Fruit fly (Drosophila melanogaster) Kc167 (cell line): ENCODE measurements around the gene CG14053.

Experiments used
- Myc ChIP-seq: fragments of >200 bp; optimal IDR thresholded peaks from 2 replicates; lab custom pipeline; 2017; ENCODE audit warnings: missing external identifiers
- psq ChIP-seq: fragments of >200 bp; optimal IDR thresholded peaks from 2 replicates; lab custom pipeline; 2017; ENCODE audit warnings: missing external identifiers

DNA sequence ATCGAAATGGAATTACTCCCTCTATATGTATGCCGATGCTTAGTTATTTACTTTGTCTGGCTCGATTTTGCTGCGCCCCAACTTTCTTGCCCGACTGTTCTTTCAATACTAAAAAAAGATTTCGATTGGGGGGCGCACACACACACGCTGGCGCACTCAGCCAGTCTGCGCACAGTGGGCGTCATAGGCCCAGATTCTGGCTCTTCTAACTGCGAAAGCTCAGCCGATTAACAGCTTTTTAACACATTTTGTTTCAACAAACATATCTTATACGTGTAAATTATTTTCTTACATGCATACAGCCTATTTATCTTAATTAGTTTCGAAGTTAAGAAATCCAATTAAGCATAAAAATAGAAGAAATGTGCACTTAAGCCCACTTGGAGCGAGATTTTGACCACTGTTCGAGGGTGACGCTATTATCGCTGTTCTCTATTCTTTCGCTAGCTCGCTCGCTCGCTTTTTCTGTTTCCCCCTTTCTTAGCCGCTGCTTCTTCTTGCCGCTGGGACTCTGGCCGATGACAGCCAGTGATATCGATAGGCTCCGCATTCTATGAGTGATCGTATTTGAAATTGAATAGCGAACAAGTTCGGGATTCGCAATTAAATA lies 28.6 kb upstream of the CG14053 start, which contains the start of gene Vinc:
- TF ChIP-seq psq (lab: Kevin White, UChicago) (no peak), Myc (lab: Kevin White, UChicago) (no peak)
